Worm (Caenorhabditis elegans) whole organism, late embryonic: ENCODE results near the gene T20B12.4.
A peak's percentile ranks its signal among the peaks of the same experiment; 100 is the strongest.

Experiments
- C08G9.2 ChIP-seq: sonication (generic microtip); optimal IDR thresholded peaks from 2 replicates; lab custom pipeline; 2016; ENCODE audit warnings: mild to moderate bottlenecking, missing genetic modification characterization, moderate library complexity, missing compliant biosample characterization
- C38D4.7 ChIP-seq: fragments of 200-800 bp; sonication (Bioruptor generic); optimal IDR thresholded peaks from 2 replicates; lab custom pipeline; 2018; ENCODE audit warnings: mild to moderate bottlenecking, missing genetic modification characterization, moderate library complexity, missing compliant biosample characterization
- F13H6.1 ChIP-seq: sonication (generic microtip); optimal IDR thresholded peaks from 2 replicates; lab custom pipeline; 2016; ENCODE audit warnings: missing genetic modification characterization, missing compliant biosample characterization
- K02D7.2 ChIP-seq: sonication (generic microtip); optimal IDR thresholded peaks from 2 replicates; lab custom pipeline; 2017; ENCODE audit warnings: mild to moderate bottlenecking, missing genetic modification characterization, missing compliant biosample characterization
- K09A11.1 ChIP-seq: sonication (generic microtip); optimal IDR thresholded peaks from 2 replicates; lab custom pipeline; 2017; ENCODE audit warnings: antibody characterized with exemption, mild to moderate bottlenecking, missing genetic modification characterization, missing compliant biosample characterization; ENCODE audit not compliant: insufficient read depth
- T23F11.4 ChIP-seq: fragments of 200-800 bp; sonication (Bioruptor generic); optimal IDR thresholded peaks from 2 replicates; lab custom pipeline; 2018; ENCODE audit warnings: mild to moderate bottlenecking, missing genetic modification characterization, missing compliant biosample characterization
- Y22D7AL.16 ChIP-seq: sonication (generic microtip); optimal IDR thresholded peaks from 2 replicates; lab custom pipeline; 2016; ENCODE audit warnings: missing genetic modification characterization, missing compliant biosample characterization
- ceh-14 ChIP-seq: sonication (generic microtip); optimal IDR thresholded peaks from 2 replicates; lab custom pipeline; 2016; ENCODE audit warnings: missing genotype, missing genetic modification characterization, missing compliant biosample characterization
- ceh-24 ChIP-seq: sonication (generic microtip); optimal IDR thresholded peaks from 2 replicates; lab custom pipeline; 2016; ENCODE audit warnings: mild to moderate bottlenecking, missing genetic modification characterization, missing compliant biosample characterization
- ceh-30 ChIP-seq: fragments of 150-350 bp; optimal IDR thresholded peaks from 2 replicates; lab custom pipeline; 2014; ENCODE audit warnings: missing biosample characterization, missing genetic modification characterization
- ceh-31 ChIP-seq: sonication (generic microtip); optimal IDR thresholded peaks from 2 replicates; lab custom pipeline; 2016; ENCODE audit warnings: missing genetic modification characterization, missing compliant biosample characterization
- ceh-34 ChIP-seq: sonication (generic microtip); optimal IDR thresholded peaks from 2 replicates; lab custom pipeline; 2016; ENCODE audit warnings: mild to moderate bottlenecking, missing genetic modification characterization, missing compliant biosample characterization
- ceh-45 ChIP-seq: fragments of 200-800 bp; sonication (Bioruptor generic); IDR thresholded peaks from 2 replicates; pipeline ENCODE4 v1.3.6; 2022; ENCODE audit warnings: missing genetic modification reagents, missing genetic modification characterization, missing compliant biosample characterization
- ceh-6 ChIP-seq: fragments of 200-800 bp; sonication (Bioruptor generic); optimal IDR thresholded peaks from 2 replicates; lab custom pipeline; 2018; ENCODE audit warnings: mild to moderate bottlenecking, missing genetic modification characterization, missing compliant biosample characterization
- ceh-9 ChIP-seq: sonication (generic microtip); optimal IDR thresholded peaks from 2 replicates; lab custom pipeline; 2016; ENCODE audit warnings: mild to moderate bottlenecking, missing genetic modification characterization, inconsistent platforms, missing compliant biosample characterization
- che-1 ChIP-seq: sonication (generic microtip); optimal IDR thresholded peaks from 2 replicates; lab custom pipeline; 2016; ENCODE audit warnings: mild to moderate bottlenecking, missing genetic modification characterization, missing compliant biosample characterization
- dmd-4 ChIP-seq: sonication (generic microtip); optimal IDR thresholded peaks from 2 replicates; lab custom pipeline; 2016; ENCODE audit warnings: borderline replicate concordance, missing genetic modification characterization, missing compliant biosample characterization
- elt-2 ChIP-seq: sonication (generic microtip); optimal IDR thresholded peaks from 2 replicates; lab custom pipeline; 2016; ENCODE audit warnings: missing genetic modification reagents, missing genetic modification characterization, missing compliant biosample characterization
- elt-4 ChIP-seq: sonication (generic microtip); optimal IDR thresholded peaks from 2 replicates; lab custom pipeline; 2016; ENCODE audit warnings: missing genetic modification characterization, missing compliant biosample characterization
- ets-4 ChIP-seq: sonication (generic microtip); optimal IDR thresholded peaks from 2 replicates; lab custom pipeline; 2016; ENCODE audit warnings: missing genetic modification characterization, missing compliant biosample characterization
- eyg-1 ChIP-seq: sonication (generic microtip); optimal IDR thresholded peaks from 2 replicates; lab custom pipeline; 2016; ENCODE audit warnings: missing genotype, missing genetic modification characterization, missing compliant biosample characterization
- fax-1 ChIP-seq: sonication (generic microtip); optimal IDR thresholded peaks from 2 replicates; lab custom pipeline; 2016; ENCODE audit warnings: missing genotype, missing genetic modification characterization, missing compliant biosample characterization
- fkh-10 ChIP-seq: fragments of 150-350 bp; optimal IDR thresholded peaks from 2 replicates; lab custom pipeline; 2014; ENCODE audit warnings: missing biosample characterization, missing genetic modification reagents, missing genetic modification characterization
- fkh-6 ChIP-seq: sonication (generic microtip); optimal IDR thresholded peaks from 2 replicates; lab custom pipeline; 2016; ENCODE audit warnings: missing genetic modification characterization, missing compliant biosample characterization
- gmeb-2 ChIP-seq: sonication (generic microtip); optimal IDR thresholded peaks from 2 replicates; lab custom pipeline; 2016; ENCODE audit warnings: missing genetic modification characterization, inconsistent platforms, missing compliant biosample characterization
- hlh-15 ChIP-seq: sonication (generic microtip); optimal IDR thresholded peaks from 2 replicates; lab custom pipeline; 2016; ENCODE audit warnings: missing genetic modification characterization, missing compliant biosample characterization
- hlh-6 ChIP-seq: sonication (generic microtip); optimal IDR thresholded peaks from 2 replicates; lab custom pipeline; 2016; ENCODE audit warnings: missing genotype, missing genetic modification characterization, missing compliant biosample characterization
- hlh-8 ChIP-seq: sonication (generic microtip); optimal IDR thresholded peaks from 2 replicates; lab custom pipeline; 2016; ENCODE audit warnings: missing genotype, missing genetic modification characterization, missing compliant biosample characterization
- lim-6 ChIP-seq: sonication (generic microtip); optimal IDR thresholded peaks from 2 replicates; lab custom pipeline; 2016; ENCODE audit warnings: missing genetic modification characterization, missing compliant biosample characterization
- lin-11 ChIP-seq: fragments of 200-800 bp; sonication (Bioruptor generic); optimal IDR thresholded peaks from 2 replicates; lab custom pipeline; 2018; ENCODE audit warnings: mild to moderate bottlenecking, missing genetic modification characterization, missing compliant biosample characterization
- mec-3 ChIP-seq: sonication (generic microtip); optimal IDR thresholded peaks from 2 replicates; lab custom pipeline; 2016; ENCODE audit warnings: borderline replicate concordance, missing genetic modification characterization, missing compliant biosample characterization
- nhr-11 ChIP-seq: fragments of 150-350 bp; optimal IDR thresholded peaks from 2 replicates; lab custom pipeline; 2014; ENCODE audit warnings: missing biosample characterization, missing genetic modification characterization
- nhr-232 ChIP-seq: sonication (generic microtip); optimal IDR thresholded peaks from 2 replicates; lab custom pipeline; 2016; ENCODE audit warnings: missing genetic modification characterization, missing compliant biosample characterization
- odd-2 ChIP-seq: sonication (generic microtip); optimal IDR thresholded peaks from 2 replicates; lab custom pipeline; 2017; ENCODE audit warnings: antibody characterized with exemption, mild to moderate bottlenecking, missing genetic modification characterization, missing compliant biosample characterization
- pag-3 ChIP-seq: sonication (generic microtip); optimal IDR thresholded peaks from 2 replicates; lab custom pipeline; 2016; ENCODE audit warnings: missing compliant biosample characterization, missing genetic modification characterization, borderline replicate concordance
- pat-9 ChIP-seq: fragments of 200-800 bp; sonication (Bioruptor generic); optimal IDR thresholded peaks from 2 replicates; lab custom pipeline; 2018; ENCODE audit warnings: mild to moderate bottlenecking, missing genetic modification characterization, moderate library complexity, missing compliant biosample characterization
- pha-2 ChIP-seq: sonication (generic microtip); optimal IDR thresholded peaks from 2 replicates; lab custom pipeline; 2017; ENCODE audit warnings: mild to moderate bottlenecking, missing genetic modification characterization, missing compliant biosample characterization
- pqm-1 ChIP-seq: sonication (generic microtip); optimal IDR thresholded peaks from 2 replicates; lab custom pipeline; 2016; ENCODE audit warnings: missing genetic modification characterization, missing compliant biosample characterization
- pros-1 ChIP-seq: fragments of 150-350 bp; optimal IDR thresholded peaks from 2 replicates; lab custom pipeline; 2014; ENCODE audit warnings: missing biosample characterization, missing genetic modification reagents, missing genetic modification characterization
- rnt-1 ChIP-seq: sonication (generic microtip); optimal IDR thresholded peaks from 2 replicates; lab custom pipeline; 2016; ENCODE audit warnings: missing genetic modification characterization, missing compliant biosample characterization
- sdc-2 ChIP-seq: sonication (generic microtip); optimal IDR thresholded peaks from 2 replicates; lab custom pipeline; 2016; ENCODE audit warnings: missing genotype, missing genetic modification characterization, missing compliant biosample characterization
- sox-2 ChIP-seq: fragments of 200-800 bp; sonication (Bioruptor generic); IDR thresholded peaks from 2 replicates; pipeline ENCODE4 v1.3.6; 2022; ENCODE audit warnings: missing genetic modification reagents, missing genetic modification characterization, missing compliant biosample characterization
- syd-9 ChIP-seq: sonication (generic microtip); optimal IDR thresholded peaks from 2 replicates; lab custom pipeline; 2016; ENCODE audit warnings: mild to moderate bottlenecking, missing genetic modification characterization, moderate library complexity, missing compliant biosample characterization
- ttx-3 ChIP-seq: sonication (generic microtip); optimal IDR thresholded peaks from 2 replicates; lab custom pipeline; 2016; ENCODE audit warnings: missing genetic modification reagents, missing genetic modification characterization, missing compliant biosample characterization
- unc-42 ChIP-seq: sonication (generic microtip); optimal IDR thresholded peaks from 2 replicates; lab custom pipeline; 2016; ENCODE audit warnings: missing genotype, missing genetic modification characterization, missing compliant biosample characterization
- unc-55 ChIP-seq: sonication (generic microtip); optimal IDR thresholded peaks from 2 replicates; lab custom pipeline; 2017; ENCODE audit warnings: missing biosample characterization, missing genetic modification reagents, missing genetic modification characterization
- unc-86 ChIP-seq: sonication (generic microtip); optimal IDR thresholded peaks from 2 replicates; lab custom pipeline; 2016; ENCODE audit warnings: missing genetic modification characterization, missing compliant biosample characterization
- zip-5 ChIP-seq: sonication (generic microtip); optimal IDR thresholded peaks from 2 replicates; lab custom pipeline; 2016; ENCODE audit warnings: missing genetic modification characterization, missing compliant biosample characterization

The T20B12.4 gene

DNA sequence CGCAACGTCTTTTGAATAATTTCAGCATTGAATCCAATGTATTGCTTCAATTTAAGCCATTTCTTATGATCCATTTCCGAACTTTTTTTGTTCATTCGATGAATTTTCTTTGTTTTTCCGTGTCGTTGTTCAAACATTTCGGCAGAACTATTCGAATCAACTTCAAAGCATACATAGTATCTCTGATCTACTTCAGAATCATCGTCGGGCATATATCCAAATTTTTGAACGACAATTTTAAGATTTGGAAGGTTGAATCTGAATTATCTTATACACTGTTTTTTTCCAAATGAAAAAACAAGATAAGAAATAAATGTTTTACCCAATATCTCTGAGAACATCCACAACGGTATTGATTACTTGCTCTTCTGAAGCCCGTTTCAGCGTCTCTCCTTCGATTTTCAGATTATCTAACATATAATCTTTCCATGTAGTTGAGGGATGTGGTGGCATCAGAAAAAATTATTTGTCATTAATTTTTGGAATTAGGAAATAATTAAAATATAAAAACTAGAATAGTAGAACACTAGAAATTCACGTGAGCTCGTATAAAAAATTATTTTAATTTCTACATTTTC lies 38.3 kb upstream of the T20B12.4 start, which contains the start of gene lab-2:
lab-2 (minus strand) TSS at position 453 of the 578 bp plus-strand sequence.
- TF ChIP-seq dmd-4 (tag; lab: Kevin White, UChicago) (no peak), sdc-2 (tag; lab: Kevin White, UChicago) (no peak), C08G9.2 (tag; lab: Kevin White, UChicago) (no peak), F13H6.1 (no peak), T23F11.4 (no peak), syd-9 (no peak), pqm-1 (tag; lab: Kevin White, UChicago) (no peak), ceh-24 (tag; lab: Kevin White, UChicago) (no peak), hlh-6 (no peak), sox-2 (GFP tag; lab: Robert Waterston, UW) (no peak), K02D7.2 (tag; lab: Kevin White, UChicago) (no peak), ceh-14 (tag; lab: Kevin White, UChicago) (no peak), hlh-15 (tag; lab: Kevin White, UChicago) (no peak), elt-2 (no peak), ceh-31 (tag; lab: Kevin White, UChicago) (no peak), eyg-1 (tag; lab: Kevin White, UChicago) (no peak), unc-55 (GFP tag; lab: Kevin White, UChicago) (no peak), odd-2 (tag; lab: Kevin White, UChicago) (no peak)

DNA sequence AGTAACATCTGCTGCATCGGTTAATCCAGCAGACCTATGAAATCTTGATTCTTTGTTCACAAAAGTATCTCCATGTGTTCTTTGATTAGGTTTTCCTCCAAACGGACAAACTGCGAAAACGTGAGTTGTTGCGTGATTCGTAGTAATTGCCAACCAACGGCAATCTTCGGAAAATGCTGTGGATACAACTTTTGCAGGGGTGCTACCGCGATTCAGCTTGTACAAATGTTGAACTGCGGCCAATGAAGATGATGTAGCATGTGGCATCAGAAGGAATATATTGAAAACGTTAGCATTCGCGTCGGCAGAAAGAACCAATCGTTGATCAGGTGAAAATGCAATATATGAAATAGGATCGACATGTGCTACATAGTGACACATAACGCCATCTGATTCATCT lies 35.8 kb upstream of the T20B12.4 start:
- TF ChIP-seq hlh-15 (tag; lab: Kevin White, UChicago): no peak
- no peak for TF ChIP-seq C08G9.2 (tag; lab: Kevin White, UChicago)
- TF ChIP-seq pat-9: no peak
- no peak for TF ChIP-seq nhr-232
- TF ChIP-seq Y22D7AL.16 (tag; lab: Kevin White, UChicago): no peak
- no peak for TF ChIP-seq che-1 (tag; lab: Kevin White, UChicago)
- no peak for TF ChIP-seq lim-6 (tag; lab: Kevin White, UChicago)
- no peak for TF ChIP-seq ceh-6 (GFP tag; lab: Kevin White, UChicago)
- no peak for TF ChIP-seq T23F11.4
- no peak for TF ChIP-seq unc-55 (GFP tag; lab: Kevin White, UChicago)

DNA sequence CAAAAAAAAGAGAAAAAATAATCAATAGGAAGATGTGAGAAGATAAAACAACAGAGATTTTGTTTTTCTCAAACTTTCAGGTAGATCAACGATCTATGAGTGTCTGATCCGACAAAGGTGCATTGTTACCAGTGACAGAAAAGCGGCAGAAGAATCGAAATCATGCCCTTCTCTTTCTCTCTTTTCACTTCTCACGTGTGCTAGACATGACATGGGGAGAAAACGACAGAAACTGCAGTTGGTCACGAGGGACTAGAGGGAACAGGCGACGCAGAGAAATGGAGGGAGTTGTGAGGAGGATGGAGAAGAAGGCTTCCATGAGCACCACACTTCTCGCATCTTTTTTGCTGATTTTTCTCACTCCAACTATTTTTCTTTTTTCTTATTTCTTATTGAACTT lies 32.3 kb upstream of the T20B12.4 start, which contains the start of gene F56C9.10:
F56C9.10 (minus strand) TSS at position 97 of the 400 bp plus-strand sequence.
- TF ChIP-seq ceh-34 (tag; lab: Kevin White, UChicago) (no peak), fkh-6 (tag; lab: Kevin White, UChicago) (no peak), sdc-2 (tag; lab: Kevin White, UChicago) (peak; percentile 2), fkh-10 (GFP tag; lab: Kevin White, UChicago) (no peak), ets-4 (no peak), hlh-8 (tag; lab: Kevin White, UChicago) (peak; percentile 51), pros-1 (tag; lab: Kevin White, UChicago) (peak; percentile 54), nhr-232 (no peak), fax-1 (tag; lab: Kevin White, UChicago) (no peak), mec-3 (tag; lab: Kevin White, UChicago) (no peak), pha-2 (tag; lab: Kevin White, UChicago) (no peak), pag-3 (no peak), ceh-9 (tag; lab: Kevin White, UChicago) (no peak), pat-9 (no peak), rnt-1 (tag; lab: Kevin White, UChicago) (peak; percentile 32), K09A11.1 (tag; lab: Kevin White, UChicago) (no peak), odd-2 (tag; lab: Kevin White, UChicago) (no peak), unc-42 (tag; lab: Kevin White, UChicago) (no peak), zip-5 (tag; lab: Kevin White, UChicago) (no peak), F13H6.1 (no peak), ttx-3 (tag; lab: Kevin White, UChicago) (no peak), ceh-6 (GFP tag; lab: Kevin White, UChicago) (no peak), ceh-45 (no peak), lim-6 (tag; lab: Kevin White, UChicago) (no peak), Y22D7AL.16 (tag; lab: Kevin White, UChicago) (no peak), elt-4 (no peak), lin-11 (no peak), nhr-11 (tag; lab: Kevin White, UChicago) (no peak), unc-86 (no peak), ceh-30 (tag; lab: Kevin White, UChicago) (no peak), hlh-6 (no peak), gmeb-2 (tag; lab: Kevin White, UChicago) (no peak), C38D4.7 (GFP tag; lab: Kevin White, UChicago) (no peak), che-1 (tag; lab: Kevin White, UChicago) (no peak)
